Worm (Caenorhabditis elegans) whole organism, mixed stage, embryonic: ENCODE data around the gene F56C4.2.

Experiments
- mab-5 ChIP-seq: fragments of 150-350 bp; optimal IDR thresholded peaks from 2 replicates; lab custom pipeline; 2014; ENCODE audit warnings: missing biosample characterization, missing genetic modification characterization
- pha-4 ChIP-seq: fragments of 150-350 bp; optimal IDR thresholded peaks from 2 replicates; lab custom pipeline; 2018; ENCODE audit warnings: missing biosample characterization, missing genetic modification reagents, missing genetic modification characterization
- unc-39 ChIP-seq: fragments of 150-350 bp; optimal IDR thresholded peaks from 2 replicates; lab custom pipeline; 2014; ENCODE audit warnings: missing biosample characterization, missing genetic modification characterization
- unc-62 ChIP-seq: fragments of 150-350 bp; optimal IDR thresholded peaks from 2 replicates; lab custom pipeline; 2014; ENCODE audit warnings: missing biosample characterization, missing genetic modification reagents, missing genetic modification characterization
- ztf-11 ChIP-seq: fragments of 150-350 bp; optimal IDR thresholded peaks from 2 replicates; lab custom pipeline; 2014; ENCODE audit warnings: missing biosample characterization, missing genetic modification characterization

- no peak for TF ChIP-seq pha-4 (tag; lab: Kevin White, UChicago)
- TF ChIP-seq mab-5, result no peak
- no peak for TF ChIP-seq unc-39
- no peak for TF ChIP-seq unc-62 (GFP tag; lab: Kevin White, UChicago)
- no peak for TF ChIP-seq ztf-11 (tag; lab: Kevin White, UChicago)
Observed at ce11 chrIV:10617099-10617498, 22.0 kb upstream of the F56C4.2 start.
